Worm (Caenorhabditis elegans) whole organism, dauer: ENCODE data around the gene tric-1B.2.
"Not testable (repeated sequence)": the region's sequence is repeated elsewhere in the genome, so short reads cannot be mapped to it uniquely, and the experiment has no call there.

Experiments
- unc-62 ChIP-seq: sonication (generic microtip); optimal IDR thresholded peaks from 2 replicates; lab custom pipeline; 2017; ENCODE audit warnings: missing biosample characterization, missing genetic modification reagents, missing genetic modification characterization

The tric-1B.2 gene

ce11 chrII:12279259-12279658, at the start of gene tric-1B.2, which contains the start of gene Y57A10A.29:
TSS of gene tric-1B.2 (minus strand) at chrII:12279387.
TSS of gene Y57A10A.29 (plus strand) at chrII:12279561.
- no peak for TF ChIP-seq unc-62 (GFP tag; lab: Kevin White, UChicago)

ce11 chrII:12324159-12324558, 45.0 kb upstream of the tric-1B.2 start, which contains the start of gene sre-56:
TSS of gene sre-56 (plus strand) at chrII:12324459.
- TF ChIP-seq unc-62 (GFP tag; lab: Kevin White, UChicago) = no peak

DNA sequence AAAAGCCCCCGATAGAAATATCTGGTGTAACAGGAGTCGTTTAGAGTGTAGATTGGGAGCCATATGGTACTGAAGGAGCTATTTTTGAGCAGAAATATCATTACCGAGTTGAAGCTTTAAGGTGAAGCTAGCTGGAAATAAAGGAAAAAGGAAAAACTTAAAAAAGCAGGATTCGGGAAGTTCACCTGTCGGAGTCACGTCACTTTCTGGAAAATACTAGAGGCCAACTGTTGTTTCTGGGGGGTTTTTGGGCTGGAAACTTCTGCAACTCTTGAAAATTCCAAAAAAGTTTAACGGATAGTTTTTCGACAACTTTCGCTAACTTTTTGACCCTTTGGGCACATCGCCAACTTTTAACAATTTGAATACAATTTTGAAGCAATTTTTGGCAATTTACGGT, 44.1 kb upstream of the tric-1B.2 start, which contains the start of gene sre-53:
TSS of gene sre-53 (minus strand) at position 101 of the 400 bp plus-strand sequence.
- TF ChIP-seq unc-62 (GFP tag; lab: Kevin White, UChicago) = no peak

ce11 chrII:12318541-12318940, 39.4 kb upstream of the tric-1B.2 start, which contains the start of gene sre-49:
TSS of gene sre-49 (plus strand) at chrII:12318841.
- TF ChIP-seq unc-62 (GFP tag; lab: Kevin White, UChicago) = not testable (repeated sequence)

DNA sequence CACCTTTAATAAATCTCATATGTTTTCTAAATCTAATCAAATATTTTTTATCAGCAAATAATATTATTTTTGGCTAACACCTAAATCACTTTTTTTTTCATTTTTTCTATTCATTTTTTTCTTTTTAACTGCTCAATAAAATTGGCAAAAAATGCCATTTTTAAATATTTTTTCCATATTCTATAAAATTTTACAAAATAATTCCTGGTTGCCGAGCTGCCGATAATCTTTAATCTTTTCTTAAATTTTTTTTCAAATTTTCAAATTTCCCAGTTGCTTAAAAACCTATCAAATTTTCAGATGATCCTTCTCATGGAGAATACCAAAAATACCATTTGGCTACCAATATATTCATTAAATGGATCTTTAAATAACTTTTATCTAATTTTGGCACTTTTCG, 32.4 kb upstream of the tric-1B.2 start, which contains the start of gene sre-51:
TSS of gene sre-51 (plus strand) at position 301 of the 400 bp plus-strand sequence.
- no peak for TF ChIP-seq unc-62 (GFP tag; lab: Kevin White, UChicago)

- TF ChIP-seq unc-62 (GFP tag; lab: Kevin White, UChicago) = no peak
Observed at ce11 chrII:12309614-12310013, 30.4 kb upstream of the tric-1B.2 start, which contains the start of gene C50E10.2. TSS of gene C50E10.2 (minus strand) at chrII:12309714.

ce11 chrII:12303142-12303541, 24.0 kb upstream of the tric-1B.2 start, which contains the start of gene sre-50:
TSS of gene sre-50 (plus strand) at chrII:12303525.
- no peak for TF ChIP-seq unc-62 (GFP tag; lab: Kevin White, UChicago)

ce11 chrII:12302354-12302753, 23.2 kb upstream of the tric-1B.2 start, which contains the start of gene C50E10.1:
TSS of gene C50E10.1 (minus strand) at chrII:12302454.
- no peak for TF ChIP-seq unc-62 (GFP tag; lab: Kevin White, UChicago)

ce11 chrII:12301233-12301632, 22.0 kb upstream of the tric-1B.2 start:
- no peak for TF ChIP-seq unc-62 (GFP tag; lab: Kevin White, UChicago)

ce11 chrII:12300680-12301079, 21.5 kb upstream of the tric-1B.2 start:
- no peak for TF ChIP-seq unc-62 (GFP tag; lab: Kevin White, UChicago)

DNA sequence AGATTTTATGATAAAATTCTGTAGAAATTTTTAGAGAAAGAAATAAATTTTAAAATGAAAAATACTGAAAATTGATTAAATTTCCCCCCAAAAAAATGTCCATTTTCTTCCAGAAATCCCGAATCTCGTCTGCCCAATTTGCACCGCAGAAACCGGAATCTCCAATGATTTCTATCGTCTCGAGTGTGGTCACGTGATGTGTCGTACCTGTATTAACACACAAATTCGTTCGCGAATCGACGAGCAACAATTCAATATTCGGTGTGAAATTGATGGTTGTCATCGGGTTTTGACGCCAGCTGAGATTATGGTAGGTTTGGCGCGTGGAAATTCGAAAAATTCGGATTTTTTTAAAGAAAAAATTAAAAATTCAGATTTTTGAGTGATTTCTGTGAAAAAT, 17.4 kb upstream of the tric-1B.2 start:
- no peak for TF ChIP-seq unc-62 (GFP tag; lab: Kevin White, UChicago)

ce11 chrII:12289085-12289484, 9.9 kb upstream of the tric-1B.2 start, which contains the start of gene Y57A10A.31:
TSS of gene Y57A10A.31 (plus strand) at chrII:12289385.
- no peak for TF ChIP-seq unc-62 (GFP tag; lab: Kevin White, UChicago)

DNA sequence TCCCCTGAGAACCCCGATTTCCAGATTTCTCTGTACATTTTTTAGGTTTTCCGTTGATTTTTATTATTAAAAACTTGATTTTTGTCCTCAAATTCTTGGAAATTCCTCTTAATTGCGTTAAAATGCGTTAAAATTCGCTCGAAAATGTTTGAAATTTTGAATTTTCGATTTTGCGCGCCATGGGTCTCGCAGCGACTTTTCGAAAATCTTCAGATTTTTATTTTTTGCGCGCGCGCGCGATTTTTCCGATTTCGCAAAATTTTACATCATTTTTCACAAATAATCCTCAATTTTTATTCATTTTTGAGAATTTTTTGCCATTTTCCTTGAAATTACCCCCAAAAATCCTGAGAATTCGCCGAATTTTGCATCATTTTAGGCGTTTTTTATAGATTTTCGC, 4.9 kb upstream of the tric-1B.2 start:
- no peak for TF ChIP-seq unc-62 (GFP tag; lab: Kevin White, UChicago)

DNA sequence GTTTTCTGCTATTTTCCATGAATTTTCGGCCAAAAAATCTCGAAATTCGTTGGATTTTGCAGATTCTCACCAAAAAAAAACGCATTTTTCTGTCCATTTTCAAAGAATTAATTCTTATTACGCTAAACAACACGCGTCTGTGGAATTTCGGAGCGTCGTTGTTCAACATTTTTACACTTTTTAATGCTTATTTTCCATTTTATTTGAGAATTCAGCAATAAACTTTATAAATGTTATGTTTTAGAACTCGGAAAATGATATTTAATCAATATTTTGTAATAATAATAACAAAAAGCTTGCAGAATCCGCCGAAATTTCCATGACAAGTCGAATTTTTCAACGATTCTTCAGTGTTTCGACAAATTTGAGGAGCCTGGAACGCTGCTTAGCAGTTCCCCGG, 1.2 kb upstream of the tric-1B.2 start, which contains the start of gene ife-5:
TSS of gene ife-5 (plus strand) at position 301 of the 400 bp plus-strand sequence.
- TF ChIP-seq unc-62 (GFP tag; lab: Kevin White, UChicago) = no peak

- no peak for TF ChIP-seq unc-62 (GFP tag; lab: Kevin White, UChicago)
Observed at ce11 chrII:12278602-12279001, 585 bp downstream of the tric-1B.2 start.

- TF ChIP-seq unc-62 (GFP tag; lab: Kevin White, UChicago) = no peak
Observed at ce11 chrII:12274944-12275343, 4.2 kb downstream of the tric-1B.2 start, which contains the start of gene Y57A10A.27. TSS of gene Y57A10A.27 (minus strand) at chrII:12275044.

DNA sequence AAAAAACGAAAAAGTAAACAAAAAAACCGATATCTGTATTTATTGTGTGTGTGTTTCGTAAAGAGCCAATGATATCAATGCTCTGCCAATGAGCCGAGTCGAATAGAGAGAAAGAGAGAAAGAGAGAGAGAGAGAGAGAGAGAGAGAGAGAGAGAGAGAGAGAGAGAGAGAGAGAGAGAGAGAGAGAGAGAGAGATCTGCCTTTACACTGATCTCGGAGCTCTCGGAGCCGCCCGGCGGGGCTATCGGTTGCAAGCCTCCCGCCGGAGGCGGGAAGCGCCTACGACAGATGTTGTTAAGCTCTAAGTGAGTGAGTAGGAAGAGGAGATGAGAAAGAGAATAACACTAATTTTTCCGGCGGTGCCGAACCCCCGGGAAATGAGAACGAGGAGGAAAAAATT, 10.3 kb downstream of the tric-1B.2 start:
- TF ChIP-seq unc-62 (GFP tag; lab: Kevin White, UChicago) = no peak
